Fruit fly (Drosophila melanogaster): Measurements from ENCODE around the gene CG8607.

CG8607 gene

DNA sequence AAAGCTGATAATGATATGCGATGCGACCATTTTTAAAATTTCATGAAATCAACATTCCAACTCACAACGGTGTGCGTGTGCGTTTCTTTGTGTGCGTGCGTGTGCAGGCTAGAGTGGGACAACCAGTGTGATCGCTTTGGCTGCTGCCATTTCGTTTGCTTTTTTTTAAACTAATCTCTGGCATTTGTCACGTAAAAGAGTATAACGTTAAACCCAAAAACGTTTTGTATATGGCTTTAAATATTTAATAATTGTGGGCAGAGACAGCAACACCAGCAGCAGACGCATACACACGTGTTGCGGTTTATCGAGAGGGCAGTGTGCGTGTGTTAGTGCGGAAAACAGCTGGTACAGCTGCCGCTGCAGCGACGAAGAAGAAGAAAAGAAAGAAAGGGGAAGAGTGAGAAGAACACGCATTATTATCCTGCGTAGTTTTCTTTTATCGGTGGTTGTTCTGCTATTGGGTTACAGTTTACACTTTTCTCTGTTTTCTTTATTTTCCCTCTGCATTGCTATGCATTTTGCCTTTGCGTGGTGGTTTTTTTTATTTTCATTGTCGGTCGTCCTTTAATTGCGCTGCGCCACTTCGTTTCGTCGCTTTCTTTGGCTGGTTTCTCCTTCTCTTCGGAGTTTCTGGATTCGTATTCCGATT is 50.5 kb downstream of the CG8607 start (continued):
- no peak for TF ChIP-seq CG2678 (tag; optimal IDR thresholded peaks at IDR 0.05)
- no peak for TF ChIP-seq CG31365 (tag; optimal IDR thresholded peaks at IDR 0.05)
- TF ChIP-seq CG14050 (GFP tag; IDR thresholded peaks at IDR 0.05) = no peak
- no peak for TF ChIP-seq GATAe (GFP tag; conservative IDR thresholded peaks at IDR 0.05)
- no peak for TF ChIP-seq fd96Cb (tag; optimal IDR thresholded peaks at IDR 0.05)
- peak; percentile 14; the same call in 1 of the 2 replicates for TF ChIP-seq Bgb (GFP tag; IDR thresholded peaks at IDR 0.05; ENCODE audit: partially characterized antibody)
- TF ChIP-seq Usf (GFP tag; optimal IDR thresholded peaks at IDR 0.05) = no peak
- TF ChIP-seq D19B (GFP tag; optimal IDR thresholded peaks at IDR 0.05) = no peak
- no peak for TF ChIP-seq CG4730 (GFP tag; IDR thresholded peaks at IDR 0.05)
- no peak for TF ChIP-seq CG6813 (GFP tag; optimal IDR thresholded peaks at IDR 0.05)
- no peak for TF ChIP-seq odd (GFP tag; optimal IDR thresholded peaks at IDR 0.05)
- no peak for TF ChIP-seq Dip2 (GFP tag; IDR thresholded peaks at IDR 0.05)
- TF ChIP-seq zf30C (GFP tag; optimal IDR thresholded peaks at IDR 0.05) = no peak
- no peak for TF ChIP-seq CG6689 (GFP tag; IDR thresholded peaks at IDR 0.05)
- no peak for TF ChIP-seq unc-4 (GFP tag; IDR thresholded peaks at IDR 0.05; ENCODE audit: partially characterized antibody)
- peak; percentile 17 for TF ChIP-seq Max (GFP tag; optimal IDR thresholded peaks at IDR 0.05)
- peak; percentile 5 for TF ChIP-seq exex (tag; optimal IDR thresholded peaks at IDR 0.05)
- no peak for TF ChIP-seq Mes4 (GFP tag; optimal IDR thresholded peaks at IDR 0.05)
- no peak for TF ChIP-seq wdn (GFP tag; IDR thresholded peaks at IDR 0.05)
- peak; percentile 73 for TF ChIP-seq kah (GFP tag; optimal IDR thresholded peaks at IDR 0.05)
- no peak for TF ChIP-seq Taf1 (GFP tag; IDR thresholded peaks at IDR 0.05)
- TF ChIP-seq Atf-2 (GFP tag; optimal IDR thresholded peaks at IDR 0.05) = no peak
- no peak for TF ChIP-seq Abd-B (GFP tag; optimal IDR thresholded peaks at IDR 0.05)
- peak; percentile 36 to 83 for TF ChIP-seq crp (GFP tag; optimal IDR thresholded peaks at IDR 0.05)
- no peak for TF ChIP-seq CG4707 (GFP tag; optimal IDR thresholded peaks at IDR 0.05)
- TF ChIP-seq sob (GFP tag; IDR thresholded peaks at IDR 0.05) = no peak
- no peak for TF ChIP-seq dysf (GFP tag; IDR thresholded peaks at IDR 0.05)
- TF ChIP-seq run (tag; optimal IDR thresholded peaks at IDR 0.05) = peak; percentile 88
- TF ChIP-seq ato (GFP tag; IDR thresholded peaks at IDR 0.05; ENCODE audit: partially characterized antibody) = 0 out of 2 replicates have a peak, but pooled peaks have one; percentile 24
- peak; percentile 19 for TF ChIP-seq CG17829 (tag; optimal IDR thresholded peaks at IDR 0.05)
- no peak for TF ChIP-seq Oaz (GFP tag; IDR thresholded peaks at IDR 0.05)
- TF ChIP-seq Sox100B (GFP tag; optimal IDR thresholded peaks at IDR 0.05) = no peak
- TF ChIP-seq CG10267 (tag; optimal IDR thresholded peaks at IDR 0.05) = no peak
- TF ChIP-seq crol (GFP tag; IDR thresholded peaks at IDR 0.05) = no peak
- no peak for TF ChIP-seq zfh2 (GFP tag; optimal IDR thresholded peaks at IDR 0.05)
- TF ChIP-seq CG15073 (GFP tag; optimal IDR thresholded peaks at IDR 0.05) = no peak
- no peak for TF ChIP-seq h (optimal IDR thresholded peaks at IDR 0.05)
- TF ChIP-seq CG14667 (GFP tag; IDR thresholded peaks at IDR 0.05) = no peak
- TF ChIP-seq ftz-f1 (GFP tag; optimal IDR thresholded peaks at IDR 0.05) = no peak
- TF ChIP-seq stc (GFP tag; IDR thresholded peaks at IDR 0.05) = no peak
- TF ChIP-seq pnt (GFP tag; optimal IDR thresholded peaks at IDR 0.05) = no peak
- TF ChIP-seq cwo (GFP tag; optimal IDR thresholded peaks at IDR 0.05) = peak; percentile 19
- no peak for TF ChIP-seq dmrt11E (tag; optimal IDR thresholded peaks at IDR 0.05)
- TF ChIP-seq tup (GFP tag; optimal IDR thresholded peaks at IDR 0.05) = no peak
- peak; percentile 12 for TF ChIP-seq CG2712 (tag; optimal IDR thresholded peaks at IDR 0.05)
- no peak for TF ChIP-seq Dbx (GFP tag; IDR thresholded peaks at IDR 0.05)
- TF ChIP-seq CG2120 (GFP tag; optimal IDR thresholded peaks at IDR 0.05) = no peak
- TF ChIP-seq CG18011 (GFP tag; optimal IDR thresholded peaks at IDR 0.05) = no peak
- no peak for TF ChIP-seq CG7556 (GFP tag; optimal IDR thresholded peaks at IDR 0.05)
- TF ChIP-seq CG3995 (GFP tag; optimal IDR thresholded peaks at IDR 0.05) = no peak
- TF ChIP-seq CG17328 (GFP tag; IDR thresholded peaks at IDR 0.05) = no peak
